Worm (Caenorhabditis elegans) whole organism, midembryonic: ENCODE results near the gene R01E6.2.

Source experiments
- T22C8.4 ChIP-seq: fragments of 200-800 bp; sonication (Bioruptor generic); IDR thresholded peaks from 2 replicates; pipeline ENCODE4 v1.3.6; 2022; ENCODE audit warnings: missing genetic modification characterization, missing compliant biosample characterization
- cog-1 ChIP-seq: sonication (generic microtip); optimal IDR thresholded peaks from 2 replicates; lab custom pipeline; 2016; ENCODE audit warnings: missing genetic modification characterization, missing compliant biosample characterization
- flt-1 ChIP-seq: fragments of 200-800 bp; sonication (Bioruptor generic); IDR thresholded peaks from 2 replicates; pipeline ENCODE4 v1.3.6; 2022; ENCODE audit warnings: missing genetic modification characterization, missing compliant biosample characterization
- klf-2 ChIP-seq: fragments of 200-800 bp; sonication (Bioruptor generic); conservative IDR thresholded peaks from 2 replicates; pipeline ENCODE4 v1.3.6; 2022; ENCODE audit warnings: missing genetic modification reagents, missing genetic modification characterization, missing compliant biosample characterization
- med-1 ChIP-seq: sonication (generic microtip); optimal IDR thresholded peaks from 2 replicates; lab custom pipeline; 2017; ENCODE audit warnings: missing genetic modification characterization, mild to moderate bottlenecking, missing compliant biosample characterization, antibody characterized with exemption, missing genetic modification reagents; ENCODE audit not compliant: insufficient read depth
- ref-1 ChIP-seq: fragments of 200-800 bp; sonication (Bioruptor generic); conservative IDR thresholded peaks from 2 replicates; pipeline ENCODE4 v1.3.6; 2022; ENCODE audit warnings: missing genetic modification reagents, missing genetic modification characterization, missing compliant biosample characterization
- tab-1 ChIP-seq: fragments of 200-800 bp; sonication (Bioruptor generic); IDR thresholded peaks from 2 replicates; pipeline ENCODE4 v1.3.6; 2022; ENCODE audit warnings: missing genetic modification characterization, missing compliant biosample characterization
- ztf-23 ChIP-seq: fragments of 200-800 bp; sonication (Bioruptor generic); IDR thresholded peaks from 2 replicates; pipeline ENCODE4 v1.3.6; 2022; ENCODE audit warnings: missing genetic modification reagents, missing genetic modification characterization, missing compliant biosample characterization
- ztf-29 ChIP-seq: fragments of 200-800 bp; sonication (Bioruptor generic); IDR thresholded peaks from 2 replicates; pipeline ENCODE4 v1.3.6; 2022; ENCODE audit warnings: missing genetic modification reagents, missing genetic modification characterization, missing compliant biosample characterization

The R01E6.2 gene

ce11 chrX:13578483-13578882, 12.1 kb upstream of the R01E6.2 start, which contains the start of gene F54B11.11:
Gene F54B11.11 (plus strand): TSS chrX:13578783.
- TF ChIP-seq ztf-29 (GFP tag; lab: Robert Waterston, UW) (no peak), T22C8.4 (no peak), med-1 (no peak)

DNA sequence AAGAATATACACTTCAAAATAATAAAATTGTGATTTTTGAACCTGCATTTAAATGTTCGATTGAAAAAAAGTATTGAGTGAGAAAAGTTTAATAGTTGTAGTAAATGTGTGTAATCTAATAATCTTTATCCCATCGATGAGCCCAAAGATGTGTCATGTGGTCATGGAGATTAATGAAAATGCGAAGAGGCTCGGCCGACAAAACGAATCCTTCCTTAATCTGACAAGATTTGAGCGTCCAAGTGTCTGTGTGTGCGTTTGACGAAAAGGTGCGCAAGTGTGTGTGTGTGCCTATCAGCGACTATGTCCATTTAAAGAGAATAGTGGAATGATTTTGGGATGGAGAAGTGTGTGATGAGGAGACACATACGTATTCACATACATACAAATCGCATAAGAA, 7.7 kb upstream of the R01E6.2 start:
- TF ChIP-seq klf-2 (no peak), ref-1 (GFP tag; lab: Robert Waterston, UW) (no peak), T22C8.4 (no peak), med-1 (no peak), ztf-23 (GFP tag; lab: Robert Waterston, UW) (no peak), cog-1 (tag; lab: Kevin White, UChicago) (no peak)

- TF ChIP-seq flt-1 (GFP tag; lab: Robert Waterston, UW): no peak
- no peak for TF ChIP-seq ref-1 (GFP tag; lab: Robert Waterston, UW)
- no peak for TF ChIP-seq klf-2
- no peak for TF ChIP-seq tab-1 (GFP tag; lab: Robert Waterston, UW)
- no peak for TF ChIP-seq cog-1 (tag; lab: Kevin White, UChicago)
- no peak for TF ChIP-seq ztf-29 (GFP tag; lab: Robert Waterston, UW)
- TF ChIP-seq med-1: no peak
- TF ChIP-seq T22C8.4: no peak
- TF ChIP-seq ztf-23 (GFP tag; lab: Robert Waterston, UW): no peak
Measured at ce11 chrX:13569854-13570253, 3.5 kb upstream of the R01E6.2 start, which contains the start of gene R01E6.7. Gene R01E6.7 (minus strand): TSS chrX:13569954.

DNA sequence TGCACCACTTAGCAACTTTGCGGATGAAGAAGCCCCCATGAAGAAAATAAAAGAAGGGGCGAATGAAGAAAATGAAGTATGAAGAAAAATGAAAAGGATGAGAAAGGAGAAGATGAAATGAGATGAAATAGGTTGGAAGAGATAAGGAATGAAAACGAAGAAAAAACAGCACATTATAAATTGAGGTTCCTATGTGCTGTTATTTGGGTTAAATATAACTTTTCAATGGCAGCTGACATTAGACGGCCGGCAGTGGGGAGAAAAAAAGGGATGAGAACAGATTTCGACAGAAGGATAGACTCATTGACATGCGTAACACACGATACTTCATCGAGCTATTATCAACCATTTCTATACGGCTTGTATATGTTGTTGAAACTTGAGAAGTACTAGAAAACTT, 4.4 kb downstream of the R01E6.2 start:
- no peak for TF ChIP-seq med-1
- TF ChIP-seq tab-1 (GFP tag; lab: Robert Waterston, UW): no peak
- no peak for TF ChIP-seq cog-1 (tag; lab: Kevin White, UChicago)
- no peak for TF ChIP-seq flt-1 (GFP tag; lab: Robert Waterston, UW)
- no peak for TF ChIP-seq ztf-29 (GFP tag; lab: Robert Waterston, UW)
- no peak for TF ChIP-seq klf-2
- no peak for TF ChIP-seq ztf-23 (GFP tag; lab: Robert Waterston, UW)
- no peak for TF ChIP-seq ref-1 (GFP tag; lab: Robert Waterston, UW)
- TF ChIP-seq T22C8.4: no peak

DNA sequence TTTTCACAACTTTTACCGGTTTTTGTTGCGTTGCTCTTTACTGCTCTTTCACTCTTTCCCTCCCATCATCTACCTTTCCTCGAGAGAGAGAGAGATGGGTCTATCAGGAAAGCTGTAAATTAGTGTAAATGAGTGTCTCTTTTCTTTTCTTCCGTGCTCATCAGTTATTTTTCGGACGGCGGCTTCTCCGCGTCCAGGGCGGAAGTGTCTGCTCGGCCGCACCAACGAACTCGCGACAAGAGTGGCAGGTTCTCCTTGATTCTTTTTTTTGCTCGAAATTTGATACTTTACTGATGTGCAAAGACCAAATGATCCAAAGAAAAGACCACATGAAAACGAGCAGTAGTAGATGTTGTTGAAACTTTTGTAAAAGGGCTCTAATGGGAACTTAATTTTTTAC, 7.7 kb downstream of the R01E6.2 start:
- TF ChIP-seq cog-1 (tag; lab: Kevin White, UChicago): no peak
- no peak for TF ChIP-seq ztf-23 (GFP tag; lab: Robert Waterston, UW)
- TF ChIP-seq med-1: no peak
- TF ChIP-seq ztf-29 (GFP tag; lab: Robert Waterston, UW): no peak
- TF ChIP-seq tab-1 (GFP tag; lab: Robert Waterston, UW): no peak
- no peak for TF ChIP-seq flt-1 (GFP tag; lab: Robert Waterston, UW)
- no peak for TF ChIP-seq T22C8.4
- no peak for TF ChIP-seq klf-2
- no peak for TF ChIP-seq ref-1 (GFP tag; lab: Robert Waterston, UW)

- no peak for TF ChIP-seq med-1
- TF ChIP-seq flt-1 (GFP tag; lab: Robert Waterston, UW): no peak
- TF ChIP-seq tab-1 (GFP tag; lab: Robert Waterston, UW): no peak
- no peak for TF ChIP-seq ztf-23 (GFP tag; lab: Robert Waterston, UW)
- TF ChIP-seq ztf-29 (GFP tag; lab: Robert Waterston, UW): no peak
- TF ChIP-seq ref-1 (GFP tag; lab: Robert Waterston, UW): no peak
- no peak for TF ChIP-seq klf-2
- no peak for TF ChIP-seq T22C8.4
- TF ChIP-seq cog-1 (tag; lab: Kevin White, UChicago): no peak
Measured at ce11 chrX:13556066-13556465, 10.3 kb downstream of the R01E6.2 start, which contains the start of gene glb-20. Gene glb-20 (minus strand): TSS chrX:13556166.

DNA sequence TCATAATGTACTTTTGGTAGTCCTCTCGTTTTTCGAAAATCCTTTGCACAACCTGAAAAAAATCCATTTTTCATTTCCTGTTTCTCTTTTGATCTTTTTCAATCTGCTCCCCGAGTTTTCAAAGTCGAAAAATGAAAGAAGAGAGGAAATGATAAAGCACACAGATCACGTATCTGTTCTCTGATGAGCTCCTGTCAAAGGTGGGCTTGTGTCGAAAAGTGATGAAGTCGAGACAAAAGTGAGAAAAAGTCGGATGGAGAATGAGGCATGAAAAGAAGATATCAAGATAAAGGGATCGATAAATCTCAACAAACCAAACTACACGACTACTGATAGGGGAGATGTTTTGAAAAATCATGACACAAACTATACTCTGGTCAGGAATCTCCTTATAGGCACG, 11.2 kb downstream of the R01E6.2 start:
- no peak for TF ChIP-seq flt-1 (GFP tag; lab: Robert Waterston, UW)

- TF ChIP-seq ztf-29 (GFP tag; lab: Robert Waterston, UW) (no peak), flt-1 (GFP tag; lab: Robert Waterston, UW) (no peak), klf-2 (no peak), ref-1 (GFP tag; lab: Robert Waterston, UW) (no peak), T22C8.4 (no peak), med-1 (no peak), ztf-23 (GFP tag; lab: Robert Waterston, UW) (no peak), tab-1 (GFP tag; lab: Robert Waterston, UW) (no peak), cog-1 (tag; lab: Kevin White, UChicago) (no peak)
Measured at ce11 chrX:13550890-13551289, 15.4 kb downstream of the R01E6.2 start, which contains the start of gene odr-1. Gene odr-1 (minus strand): TSS chrX:13550990.

DNA sequence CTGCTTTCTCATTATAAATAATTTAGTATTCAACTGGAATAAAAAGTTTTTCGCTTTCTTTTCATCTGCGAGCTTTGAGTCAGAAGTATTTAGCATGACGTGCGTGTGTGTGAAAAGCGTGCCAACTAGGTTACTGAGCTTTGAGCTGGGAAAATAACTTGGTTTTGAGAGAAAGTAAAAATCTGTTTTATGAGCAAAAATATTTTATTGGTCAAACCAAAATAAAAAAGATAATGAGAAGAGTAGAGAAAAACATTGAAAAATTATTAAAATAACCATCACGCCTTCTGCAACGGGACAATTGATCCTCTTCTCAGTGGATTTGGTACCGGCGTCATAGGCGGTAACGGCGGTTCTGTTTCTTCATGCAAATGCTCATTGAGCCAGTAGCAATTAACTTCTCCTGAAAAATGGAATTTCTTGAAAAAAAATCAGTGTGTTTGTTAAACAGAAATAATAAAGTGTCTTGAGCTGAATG, 21.8 kb downstream of the R01E6.2 start:
- no peak for TF ChIP-seq cog-1 (tag; lab: Kevin White, UChicago)
- TF ChIP-seq tab-1 (GFP tag; lab: Robert Waterston, UW): no peak
- no peak for TF ChIP-seq flt-1 (GFP tag; lab: Robert Waterston, UW)
- no peak for TF ChIP-seq ztf-23 (GFP tag; lab: Robert Waterston, UW)
- TF ChIP-seq ztf-29 (GFP tag; lab: Robert Waterston, UW): no peak
- no peak for TF ChIP-seq ref-1 (GFP tag; lab: Robert Waterston, UW)
- no peak for TF ChIP-seq klf-2
- TF ChIP-seq T22C8.4: no peak
- TF ChIP-seq med-1: no peak

DNA sequence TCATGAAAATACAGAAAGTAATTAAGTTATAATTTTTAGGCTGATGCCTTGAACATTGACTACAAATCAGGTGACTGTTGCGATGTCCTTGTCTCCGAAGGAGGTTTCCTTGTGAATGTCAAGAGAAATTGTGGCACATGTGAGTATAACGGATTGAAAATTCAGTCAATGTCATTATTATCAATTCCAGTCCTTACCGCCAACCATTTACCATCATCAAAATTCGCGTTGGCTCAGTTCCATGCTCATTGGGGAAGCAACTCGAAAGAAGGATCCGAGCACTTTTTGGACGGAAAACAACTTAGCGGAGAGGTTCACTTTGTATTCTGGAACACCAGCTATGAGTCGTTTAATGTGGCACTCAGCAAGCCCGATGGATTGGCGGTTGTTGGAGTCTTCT, 23.0 kb downstream of the R01E6.2 start:
- no peak for TF ChIP-seq ztf-23 (GFP tag; lab: Robert Waterston, UW)
- no peak for TF ChIP-seq T22C8.4
- TF ChIP-seq ztf-29 (GFP tag; lab: Robert Waterston, UW): no peak
- TF ChIP-seq tab-1 (GFP tag; lab: Robert Waterston, UW): no peak
- no peak for TF ChIP-seq cog-1 (tag; lab: Kevin White, UChicago)
- no peak for TF ChIP-seq med-1
- TF ChIP-seq ref-1 (GFP tag; lab: Robert Waterston, UW): no peak
- TF ChIP-seq klf-2: no peak
- no peak for TF ChIP-seq flt-1 (GFP tag; lab: Robert Waterston, UW)
